Fruit fly (Drosophila melanogaster): ENCODE data around the gene croc.
"Not testable (repeated sequence)": the region's sequence is repeated elsewhere in the genome, so short reads cannot be mapped to it uniquely, and the experiment has no call there.

croc gene

DNA sequence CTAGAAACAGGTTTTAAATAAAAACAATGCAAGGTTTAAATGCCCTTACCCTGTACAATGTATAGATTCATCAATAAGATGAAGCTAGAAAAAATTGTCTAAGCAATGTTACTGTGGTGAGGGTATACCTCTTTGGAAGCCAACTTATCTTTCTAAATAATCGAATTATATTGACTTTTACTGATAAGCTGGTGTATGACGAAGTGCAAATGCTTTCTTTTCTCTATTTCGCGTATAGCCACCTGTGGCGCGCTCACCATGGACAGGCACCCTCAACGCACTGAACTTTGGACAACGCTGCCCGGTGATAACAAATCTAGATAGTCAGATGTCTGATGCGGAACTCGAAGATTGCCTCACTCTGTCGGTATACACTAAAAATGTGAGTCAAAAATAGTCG, 25.6 kb upstream of the croc start (continued):
- TF ChIP-seq Fer3 (tag; optimal IDR thresholded peaks at IDR 0.05) (peak; percentile 41), tio (GFP tag; optimal IDR thresholded peaks at IDR 0.05) (no peak), slbo (GFP tag; IDR thresholded peaks at IDR 0.05) (peak; percentile 48), CG33557 (GFP tag; optimal IDR thresholded peaks at IDR 0.05) (no peak), CG7786 (GFP tag; optimal IDR thresholded peaks at IDR 0.05) (peak; percentile 1), sug (tag; optimal IDR thresholded peaks at IDR 0.05) (peak; percentile 61), ttk (GFP tag; IDR thresholded peaks at IDR 0.05) (0 out of 2 replicates have a peak, but pooled peaks have one; percentile 15), Spps (tag; optimal IDR thresholded peaks at IDR 0.05) (no peak), dmrt99B (tag; optimal IDR thresholded peaks at IDR 0.05) (peak; percentile 22), Hmr (GFP tag; optimal IDR thresholded peaks at IDR 0.05) (peak; percentile 36), gem (tag; optimal IDR thresholded peaks at IDR 0.05) (peak; percentile 38), CG14050 (GFP tag; IDR thresholded peaks at IDR 0.05) (no peak)

DNA sequence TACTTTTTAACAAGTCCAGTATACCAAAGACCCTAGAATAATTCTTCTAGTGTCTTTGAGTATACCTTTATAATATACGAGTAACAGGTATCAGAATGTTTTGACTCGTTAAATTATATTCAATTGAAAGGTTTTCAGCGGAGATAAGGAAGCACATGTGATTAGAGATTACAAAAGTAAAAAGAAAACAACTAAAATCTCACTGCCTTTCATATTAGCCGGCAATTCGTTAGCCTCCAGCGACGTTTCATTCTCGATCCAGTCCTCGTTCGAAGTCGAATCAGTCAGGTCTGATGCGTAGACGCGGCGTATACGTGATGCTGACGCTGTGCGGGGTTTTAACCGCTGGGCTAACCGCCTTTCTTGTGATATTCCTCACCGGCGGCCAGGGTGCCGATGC, 24.9 kb upstream of the croc start, which contains the start of gene Est-Q:
Gene Est-Q (plus strand): TSS at position 250 of the 400 bp plus-strand sequence.
- TF ChIP-seq CG3838 (GFP tag; optimal IDR thresholded peaks at IDR 0.05) = no peak
- no peak for TF ChIP-seq gcm (GFP tag; optimal IDR thresholded peaks at IDR 0.05)
- no peak for TF ChIP-seq dan (GFP tag; IDR thresholded peaks at IDR 0.05)
- TF ChIP-seq sens (GFP tag) = peak; percentile 6
- TF ChIP-seq tgo (GFP tag; IDR thresholded peaks at IDR 0.05) = no peak
- peak; percentile 46 for TF ChIP-seq D19B (GFP tag; optimal IDR thresholded peaks at IDR 0.05)
- TF ChIP-seq nau (GFP tag; optimal IDR thresholded peaks at IDR 0.05) = no peak
- no peak for TF ChIP-seq pb (GFP tag; optimal IDR thresholded peaks at IDR 0.05)
- TF ChIP-seq CG15011 (GFP tag; optimal IDR thresholded peaks at IDR 0.05) = no peak
- no peak for TF ChIP-seq hb (GFP tag; IDR thresholded peaks at IDR 0.05; ENCODE audit: partially characterized antibody)
- TF ChIP-seq mld (GFP tag; IDR thresholded peaks at IDR 0.05; ENCODE audit: partially characterized antibody) = no peak
- TF ChIP-seq bowl (GFP tag; IDR thresholded peaks at IDR 0.05) = no peak
- no peak for TF ChIP-seq inv (GFP tag; IDR thresholded peaks at IDR 0.05; ENCODE audit: partially characterized antibody)
- peak; percentile 26 for TF ChIP-seq sug (tag; optimal IDR thresholded peaks at IDR 0.05)

DNA sequence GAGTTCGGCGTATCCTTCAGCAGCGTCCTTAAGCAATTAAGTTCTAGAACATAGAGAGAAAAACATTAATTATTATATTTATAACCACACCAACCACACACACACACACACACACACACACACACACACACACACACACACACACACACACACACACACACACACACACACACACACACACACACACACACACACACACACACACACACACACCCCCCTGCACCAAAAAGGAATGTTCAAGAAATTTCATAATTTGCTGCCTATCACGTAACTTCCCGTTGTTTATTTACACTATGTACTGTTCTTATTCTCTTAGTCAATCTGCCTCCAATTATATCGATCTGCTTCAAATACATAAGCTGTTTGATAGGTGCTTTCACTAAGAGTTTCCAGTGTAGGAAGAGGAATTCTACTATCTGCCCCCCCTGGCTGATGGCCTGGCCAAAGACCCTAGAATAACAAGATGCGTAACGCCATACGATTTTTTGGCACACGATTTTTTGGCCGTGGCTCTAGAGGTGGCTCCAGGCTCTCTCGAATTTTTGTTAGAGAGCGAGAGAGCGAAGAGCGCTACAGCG, 22.3 kb upstream of the croc start:
- peak; percentile 84 for TF ChIP-seq sug (tag; optimal IDR thresholded peaks at IDR 0.05)
- peak; percentile 33 for TF ChIP-seq CG12769 (tag; optimal IDR thresholded peaks at IDR 0.05)
- not testable (repeated sequence) for TF ChIP-seq CG8290, Trl (GFP tag; optimal IDR thresholded peaks at IDR 0.05)
- TF ChIP-seq CG8290 (tag; optimal IDR thresholded peaks at IDR 0.05) = peak in 1 of 2 experiments; percentile 8
- TF ChIP-seq cg (GFP tag; optimal IDR thresholded peaks at IDR 0.05) = peak; percentile 71
- peak; percentile 51 for TF ChIP-seq sd (tag; optimal IDR thresholded peaks at IDR 0.05)
- peak; percentile 46 for TF ChIP-seq slbo (GFP tag; IDR thresholded peaks at IDR 0.05)
- peak in 1 of 2 experiments; percentile 33 for TF ChIP-seq Trl (optimal IDR thresholded peaks at IDR 0.05)
- peak; percentile 80 for TF ChIP-seq D19A (tag; optimal IDR thresholded peaks at IDR 0.05)
- TF ChIP-seq Med (GFP tag) = peak; percentile 56
- peak; percentile 4 for TF ChIP-seq CG13894 (tag; optimal IDR thresholded peaks at IDR 0.05)
- TF ChIP-seq CG10543 (GFP tag; optimal IDR thresholded peaks at IDR 0.05) = peak; percentile 14
- TF ChIP-seq Pdp1 (GFP tag; optimal IDR thresholded peaks at IDR 0.05) = peak in 1 of 2 experiments; percentile 40
- peak; percentile 29; the same call in 1 of the 2 replicates for TF ChIP-seq CG9932 (GFP tag; IDR thresholded peaks at IDR 0.05)
- 0 out of 4 replicates have a peak, but pooled peaks have one; percentile 23 for TF ChIP-seq Gug (GFP tag; IDR thresholded peaks at IDR 0.05)
- TF ChIP-seq Dfd (GFP tag; optimal IDR thresholded peaks at IDR 0.05) = peak in 1 of 2 experiments; percentile 69
- TF ChIP-seq CG6689 (GFP tag; IDR thresholded peaks at IDR 0.05) = 0 out of 2 replicates have a peak, but pooled peaks have one; percentile 6
- 0 out of 2 replicates have a peak, but pooled peaks have one; percentile 33 for TF ChIP-seq chm (GFP tag; IDR thresholded peaks at IDR 0.05)
